Fruit fly (Drosophila melanogaster): ENCODE results near the gene CG11555.

CG11555 gene

DNA sequence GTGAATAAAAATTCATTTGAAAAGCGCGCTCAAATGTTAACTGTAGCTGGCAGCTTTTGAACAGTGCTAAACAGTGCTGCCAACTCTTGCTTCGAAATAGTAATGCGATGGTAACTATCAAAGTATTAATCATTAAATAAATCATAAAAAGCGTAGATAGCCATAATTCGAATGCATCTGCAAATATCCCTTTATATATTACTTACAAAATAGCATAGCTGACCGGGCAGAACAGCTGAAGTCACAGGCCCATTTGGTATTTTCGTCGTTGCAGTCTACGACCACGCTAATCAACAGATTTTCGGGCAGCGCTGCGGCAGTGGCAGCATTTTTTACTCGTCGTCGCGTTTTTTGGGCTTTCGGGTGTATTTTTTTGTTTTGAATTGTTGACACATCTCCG lies 32.0 kb downstream of the CG11555 start, which contains the start of gene Plc21C (continued):
- no peak for TF ChIP-seq Fer2 (tag; optimal IDR thresholded peaks at IDR 0.05)
- TF ChIP-seq grn (GFP tag; optimal IDR thresholded peaks at IDR 0.05), result peak; percentile 48
- TF ChIP-seq TFAM (GFP tag; optimal IDR thresholded peaks at IDR 0.05), result no peak
- peak; percentile 74 for TF ChIP-seq Deaf1 (tag; optimal IDR thresholded peaks at IDR 0.05)
- peak; percentile 34; the same call in 1 of the 2 replicates for TF ChIP-seq ssp (GFP tag; IDR thresholded peaks at IDR 0.05)
- peak; percentile 13 for TF ChIP-seq CG12942 (GFP tag; optimal IDR thresholded peaks at IDR 0.05)
- peak; percentile 60; the same call in 3 of the 4 replicates for TF ChIP-seq Dll (GFP tag; IDR thresholded peaks at IDR 0.05; ENCODE audit: partially characterized antibody)
- TF ChIP-seq zf30C (GFP tag; optimal IDR thresholded peaks at IDR 0.05), result no peak
- no peak for TF ChIP-seq jigr1 (GFP tag; IDR thresholded peaks at IDR 0.05)
- TF ChIP-seq Aef1 (GFP tag; IDR thresholded peaks at IDR 0.05), result no peak
- TF ChIP-seq CG13624 (GFP tag; optimal IDR thresholded peaks at IDR 0.05), result peak; percentile 70
- TF ChIP-seq B-H2 (GFP tag; optimal IDR thresholded peaks at IDR 0.05), result peak; percentile 49
- peak; percentile 56 for TF ChIP-seq CG2678 (tag; optimal IDR thresholded peaks at IDR 0.05)
- peak; percentile 35 for TF ChIP-seq CG15269 (tag; optimal IDR thresholded peaks at IDR 0.05)
- TF ChIP-seq CG17802 (tag; optimal IDR thresholded peaks at IDR 0.05), result no peak
- TF ChIP-seq CG13287 (GFP tag; IDR thresholded peaks at IDR 0.05; ENCODE audit: partially characterized antibody), result peak; percentile 44
- TF ChIP-seq gem (tag; optimal IDR thresholded peaks at IDR 0.05), result peak; percentile 59
- peak; percentile 91 for TF ChIP-seq CG12155 (GFP tag; optimal IDR thresholded peaks at IDR 0.05)
- no peak for TF ChIP-seq CG32772 (GFP tag; IDR thresholded peaks at IDR 0.05)
- no peak for TF ChIP-seq H2.0 (GFP tag; IDR thresholded peaks at IDR 0.05)
- no peak for TF ChIP-seq Atf3 (GFP tag; optimal IDR thresholded peaks at IDR 0.05)
- TF ChIP-seq CG9797 (GFP tag; optimal IDR thresholded peaks at IDR 0.05), result peak; percentile 89
- peak; percentile 42 for TF ChIP-seq tin (GFP tag; optimal IDR thresholded peaks at IDR 0.05)
- TF ChIP-seq CG1233 (GFP tag; optimal IDR thresholded peaks at IDR 0.05), result no peak
- peak; percentile 24 for TF ChIP-seq Blimp-1 (GFP tag; optimal IDR thresholded peaks at IDR 0.05)
- TF ChIP-seq CG42726 (GFP tag; IDR thresholded peaks at IDR 0.05; ENCODE audit: partially characterized antibody), result no peak; the same call in 1 of the 2 replicates
- no peak for TF ChIP-seq Vsx1 (GFP tag; optimal IDR thresholded peaks at IDR 0.05)
- peak; percentile 65 for TF ChIP-seq CG12391 (tag; optimal IDR thresholded peaks at IDR 0.05)
- peak; percentile 40 for TF ChIP-seq run (tag; optimal IDR thresholded peaks at IDR 0.05)
- TF ChIP-seq Dek (tag; optimal IDR thresholded peaks at IDR 0.05), result peak; percentile 42
- peak; percentile 4 for TF ChIP-seq CG6854 (GFP tag; optimal IDR thresholded peaks at IDR 0.05)
- TF ChIP-seq CG9609 (GFP tag; optimal IDR thresholded peaks at IDR 0.05), result peak; percentile 28
- no peak for TF ChIP-seq lbe (GFP tag; optimal IDR thresholded peaks at IDR 0.05)
- peak; percentile 33; the same call in 1 of the 3 replicates for TF ChIP-seq CG11560 (tag; IDR thresholded peaks at IDR 0.05)
- no peak for TF ChIP-seq odd (GFP tag; optimal IDR thresholded peaks at IDR 0.05)
- TF ChIP-seq sr (GFP tag; IDR thresholded peaks at IDR 0.05), result no peak
- TF ChIP-seq Fer1 (GFP tag; optimal IDR thresholded peaks at IDR 0.05), result peak; percentile 51
- no peak for TF ChIP-seq hb (GFP tag; IDR thresholded peaks at IDR 0.05; ENCODE audit: partially characterized antibody)
- TF ChIP-seq gfzf (GFP tag; optimal IDR thresholded peaks at IDR 0.05), result peak; percentile 93
- TF ChIP-seq MBD-R2 (GFP tag; IDR thresholded peaks at IDR 0.05), result peak; percentile 64
- TF ChIP-seq danr (GFP tag; IDR thresholded peaks at IDR 0.05), result no peak
- no peak for TF ChIP-seq CG1529 (GFP tag; optimal IDR thresholded peaks at IDR 0.05)
- peak; percentile 21 for TF ChIP-seq kay (GFP tag; optimal IDR thresholded peaks at IDR 0.05)
- no peak for TF ChIP-seq CG10565 (GFP tag; optimal IDR thresholded peaks at IDR 0.05)
- TF ChIP-seq CG3065 (GFP tag; optimal IDR thresholded peaks at IDR 0.05), result no peak
- TF ChIP-seq zfh1 (GFP tag; IDR thresholded peaks at IDR 0.05), result no peak
- TF ChIP-seq gce (GFP tag; IDR thresholded peaks at IDR 0.05), result no peak
- TF ChIP-seq Mrtf (GFP tag; IDR thresholded peaks at IDR 0.05), result no peak
- no peak for TF ChIP-seq D19B (GFP tag; optimal IDR thresholded peaks at IDR 0.05)
- peak; percentile 52 for TF ChIP-seq CG30403 (GFP tag; optimal IDR thresholded peaks at IDR 0.05)
- peak; percentile 43 for TF ChIP-seq CG3163 (GFP tag; optimal IDR thresholded peaks at IDR 0.05)
